Worm (Caenorhabditis elegans) whole organism, mixed stage, embryonic: ENCODE results near the gene C05C10.7.

Experiments
- elt-3 ChIP-seq: fragments of 150-350 bp; optimal IDR thresholded peaks from 2 replicates; lab custom pipeline; 2014; ENCODE audit warnings: missing biosample characterization, missing genetic modification characterization
- pha-4 ChIP-seq: fragments of 150-350 bp; optimal IDR thresholded peaks from 2 replicates; lab custom pipeline; 2018; ENCODE audit warnings: missing biosample characterization, missing genetic modification reagents, missing genetic modification characterization
- unc-62 ChIP-seq: fragments of 150-350 bp; optimal IDR thresholded peaks from 2 replicates; lab custom pipeline; 2014; ENCODE audit warnings: missing biosample characterization, missing genetic modification reagents, missing genetic modification characterization

DNA sequence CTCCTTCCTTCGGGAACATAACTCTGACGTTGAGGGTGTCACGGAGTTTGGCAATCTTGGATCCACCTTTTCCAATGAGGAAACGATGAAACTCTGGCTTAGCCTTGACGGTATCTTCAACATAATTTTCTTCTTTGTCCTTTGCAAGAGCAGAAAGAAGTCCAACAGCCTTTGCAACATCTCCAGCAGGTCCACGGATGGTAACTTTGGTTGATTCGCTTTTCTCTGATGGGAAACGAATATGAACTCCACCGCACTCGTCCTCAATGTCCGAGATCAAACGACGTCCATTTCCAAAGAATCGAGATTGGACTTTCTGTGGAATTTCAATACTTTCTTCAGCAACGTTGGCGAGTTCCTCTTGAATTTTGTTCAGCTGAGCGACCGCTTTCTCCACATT, 50.2 kb downstream of the C05C10.7 start:
- TF ChIP-seq pha-4 (tag; lab: Kevin White, UChicago) (no peak), elt-3 (tag; lab: Kevin White, UChicago) (no peak), unc-62 (no peak)
